Worm (Caenorhabditis elegans): ENCODE data around the gene ZK662.5.

DNA sequence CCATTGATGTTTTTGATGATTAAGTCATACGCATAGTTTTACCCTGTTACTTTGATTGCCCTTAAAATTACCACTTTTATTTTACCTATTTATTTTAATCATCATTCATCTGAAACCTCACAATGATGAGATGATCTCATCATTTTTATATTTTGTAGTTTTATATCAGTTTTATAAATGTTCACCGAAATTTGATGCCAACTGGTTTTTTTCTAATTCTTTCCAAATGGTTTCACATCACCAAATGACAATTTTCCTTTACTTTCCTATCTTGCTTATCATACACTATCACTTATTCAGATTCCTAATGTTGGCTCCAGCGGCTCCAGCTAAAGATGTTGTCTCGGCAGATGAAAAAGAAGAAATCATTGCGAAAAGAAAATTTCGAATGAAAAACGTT, 10.2 kb downstream of the ZK662.5 start, which contains the start of gene lin-15A:
- TF ChIP-seq flt-1 (GFP tag; IDR thresholded peaks at IDR 0.05) = no peak
- TF ChIP-seq T22C8.4 (GFP tag; IDR thresholded peaks at IDR 0.05) = no peak
- no peak for TF ChIP-seq cog-1 (tag; optimal IDR thresholded peaks at IDR 0.05)
